Worm (Caenorhabditis elegans): ENCODE measurements around the gene stau-1.

ce11 chrX:1027370-1027769 lies 7.7 kb downstream of the stau-1 start:
- TF ChIP-seq flt-1 (GFP tag; IDR thresholded peaks at IDR 0.05) (no peak), hmg-4 (GFP tag; optimal IDR thresholded peaks at IDR 0.05) (no peak), ama-1 (optimal IDR thresholded peaks at IDR 0.05) (no peak), B0310.2 (tag; optimal IDR thresholded peaks at IDR 0.05) (no peak), tbx-11 (GFP tag; IDR thresholded peaks at IDR 0.05) (no peak), F13C5.2 (tag; optimal IDR thresholded peaks at IDR 0.05) (no peak), tra-4 (tag; optimal IDR thresholded peaks at IDR 0.05) (no peak)
